Fruit fly (Drosophila melanogaster) whole organism, embryonic: Measurements from ENCODE around the gene CG42495.
A peak's percentile ranks its signal among the peaks of the same experiment; 100 is the strongest.

Experiments
- Aef1 ChIP-seq: fragments of 200-800 bp; sonication (Bioruptor generic); IDR thresholded peaks from 3 replicates; pipeline ENCODE4 v1.3.6; 2022; ENCODE audit warnings: missing biosample characterization, missing genetic modification characterization
- CG10321 ChIP-seq: fragments of 200-800 bp; sonication (Bioruptor generic); IDR thresholded peaks from 2 replicates; pipeline ENCODE4 v1.3.6; 2022; ENCODE audit warnings: missing biosample characterization, missing genetic modification characterization
- CG10366 ChIP-seq: fragments of 200-800 bp; sonication (Bioruptor generic); IDR thresholded peaks from 2 replicates; pipeline ENCODE4 v1.3.6; 2022; ENCODE audit warnings: missing biosample characterization, missing genetic modification characterization
- CG11456 ChIP-seq: fragments of 200-800 bp; sonication (Bioruptor generic); IDR thresholded peaks from 3 replicates; pipeline ENCODE4 v1.3.6; 2022; ENCODE audit warnings: missing biosample characterization, missing genetic modification characterization
- CG11695 ChIP-seq: fragments of 200-800 bp; sonication (Bioruptor generic); IDR thresholded peaks from 3 replicates; pipeline ENCODE4 v1.3.6; 2022; ENCODE audit warnings: missing biosample characterization, missing genetic modification characterization
- CG11696 ChIP-seq: fragments of 200-800 bp; sonication (Bioruptor generic); IDR thresholded peaks from 2 replicates; pipeline ENCODE4 v1.3.6; 2022; ENCODE audit warnings: missing biosample characterization, missing genetic modification characterization
- CG12155 ChIP-seq: fragments of 200-800 bp; sonication (Bioruptor generic); optimal IDR thresholded peaks from 3 replicates; lab custom pipeline; 2016; ENCODE audit warnings: missing biosample characterization, missing genetic modification characterization
- CG12236 ChIP-seq: fragments of 200-800 bp; sonication (Bioruptor generic); optimal IDR thresholded peaks from 2 replicates; lab custom pipeline; 2016; ENCODE audit warnings: missing biosample characterization, missing genetic modification characterization
- CG12744 ChIP-seq: fragments of 200-800 bp; sonication (Bioruptor generic); optimal IDR thresholded peaks from 2 replicates; lab custom pipeline; 2016; ENCODE audit warnings: missing biosample characterization, missing genetic modification characterization
- CG13123 ChIP-seq: fragments of 200-800 bp; sonication (Bioruptor generic); optimal IDR thresholded peaks from 2 replicates; lab custom pipeline; 2016; ENCODE audit warnings: missing biosample characterization, missing genetic modification characterization
- CG13894 ChIP-seq: fragments of 200-800 bp; sonication (Bioruptor generic); optimal IDR thresholded peaks from 3 replicates; lab custom pipeline; 2018; ENCODE audit warnings: missing biosample characterization, mild to moderate bottlenecking, missing genetic modification characterization, moderate library complexity
- CG14710 ChIP-seq: fragments of 200-800 bp; sonication (Bioruptor generic); optimal IDR thresholded peaks from 3 replicates; lab custom pipeline; 2019; ENCODE audit warnings: missing biosample characterization, mild to moderate bottlenecking, missing genetic modification characterization, moderate library complexity
- CG14965 ChIP-seq: fragments of 200-800 bp; sonication (Bioruptor generic); optimal IDR thresholded peaks from 2 replicates; lab custom pipeline; 2016; ENCODE audit warnings: missing biosample characterization, missing genetic modification characterization, borderline replicate concordance
- CG1602 ChIP-seq: fragments of 200-800 bp; sonication (Bioruptor generic); optimal IDR thresholded peaks from 3 replicates; lab custom pipeline; 2016; ENCODE audit warnings: missing biosample characterization, missing genetic modification characterization
- CG16815 ChIP-seq: fragments of 200-800 bp; sonication (Bioruptor generic); optimal IDR thresholded peaks from 3 replicates; lab custom pipeline; 2017; ENCODE audit warnings: missing biosample characterization, mild to moderate bottlenecking, missing genetic modification characterization
- CG2129 ChIP-seq: fragments of 200-800 bp; sonication (Bioruptor generic); IDR thresholded peaks from 2 replicates; pipeline ENCODE4 v1.3.6; 2022; ENCODE audit warnings: missing biosample characterization, missing genetic modification characterization; ENCODE audit not compliant: partially characterized antibody
- CG30020 ChIP-seq: fragments of 200-800 bp; optimal IDR thresholded peaks from 2 replicates; lab custom pipeline; 2019; ENCODE audit warnings: missing biosample characterization, mild to moderate bottlenecking, missing genetic modification characterization, moderate library complexity
- CG31441 ChIP-seq: fragments of 200-800 bp; sonication (Bioruptor generic); IDR thresholded peaks from 2 replicates; pipeline ENCODE4 v1.3.6; 2022; ENCODE audit warnings: missing biosample characterization, missing genetic modification characterization
- CG32532 ChIP-seq: fragments of 200-800 bp; sonication (Bioruptor generic); IDR thresholded peaks from 2 replicates; pipeline ENCODE4 v1.3.6; 2022; ENCODE audit warnings: missing biosample characterization, missing genetic modification characterization
- CG33213 ChIP-seq: fragments of 200-800 bp; sonication (Bioruptor generic); optimal IDR thresholded peaks from 3 replicates; lab custom pipeline; 2016; ENCODE audit warnings: missing biosample characterization, missing genetic modification characterization
- CG4730 ChIP-seq: fragments of 200-800 bp; sonication (Bioruptor generic); IDR thresholded peaks from 2 replicates; pipeline ENCODE4 v1.3.6; 2022; ENCODE audit warnings: missing biosample characterization, missing genetic modification characterization
- CG6689 ChIP-seq: fragments of 200-800 bp; sonication (Bioruptor generic); IDR thresholded peaks from 2 replicates; pipeline ENCODE4 v1.3.6; 2022; ENCODE audit warnings: missing biosample characterization, missing genetic modification characterization
- CG6813 ChIP-seq: fragments of 200-800 bp; sonication (Bioruptor generic); optimal IDR thresholded peaks from 2 replicates; lab custom pipeline; 2017; ENCODE audit warnings: missing biosample characterization, missing genetic modification characterization, mild to moderate bottlenecking, moderate library complexity, missing genetic modification reagents
- CG7271 ChIP-seq: fragments of 200-800 bp; sonication (Bioruptor generic); optimal IDR thresholded peaks from 2 replicates; lab custom pipeline; 2018; ENCODE audit warnings: missing biosample characterization, mild to moderate bottlenecking, missing genetic modification characterization, moderate library complexity
- CG8765 ChIP-seq: fragments of 200-800 bp; sonication (Bioruptor generic); IDR thresholded peaks from 2 replicates; pipeline ENCODE4 v1.3.6; 2022; ENCODE audit warnings: missing biosample characterization, missing genetic modification characterization
- CG8944 ChIP-seq: fragments of 200-800 bp; sonication (Bioruptor generic); optimal IDR thresholded peaks from 3 replicates; lab custom pipeline; 2016; ENCODE audit warnings: missing biosample characterization, missing genetic modification characterization
- Camta ChIP-seq: fragments of 200-800 bp; sonication (Bioruptor generic); optimal IDR thresholded peaks from 2 replicates; lab custom pipeline; 2016; ENCODE audit warnings: missing biosample characterization, missing genetic modification characterization
- Dek ChIP-seq: fragments of 200-800 bp; sonication (Bioruptor generic); optimal IDR thresholded peaks from 3 replicates; lab custom pipeline; 2019; ENCODE audit warnings: missing biosample characterization, mild to moderate bottlenecking, missing genetic modification characterization, moderate library complexity
- E2f1 ChIP-seq: fragments of 200-800 bp; sonication (Bioruptor generic); IDR thresholded peaks from 2 replicates; pipeline ENCODE4 v1.3.6; 2022; ENCODE audit warnings: missing biosample characterization, missing genetic modification characterization
- HmgZ ChIP-seq: fragments of 200-800 bp; sonication (Bioruptor generic); optimal IDR thresholded peaks from 2 replicates; lab custom pipeline; 2018; ENCODE audit warnings: missing biosample characterization, mild to moderate bottlenecking, missing genetic modification characterization
- Lhr ChIP-seq: fragments of 200-800 bp; sonication (Bioruptor generic); optimal IDR thresholded peaks from 3 replicates; lab custom pipeline; 2017; ENCODE audit warnings: mild to moderate bottlenecking, missing biosample characterization, missing genetic modification reagents, missing genetic modification characterization
- PHDP ChIP-seq: fragments of 200-800 bp; sonication (Bioruptor generic); optimal IDR thresholded peaks from 3 replicates; lab custom pipeline; 2018; ENCODE audit warnings: missing biosample characterization, mild to moderate bottlenecking, missing genetic modification characterization, moderate library complexity
- Scr ChIP-seq: fragments of 200-800 bp; sonication (Bioruptor generic); IDR thresholded peaks from 2 replicates; pipeline ENCODE4 v1.3.6; 2022; ENCODE audit warnings: missing biosample characterization, missing genetic modification characterization; ENCODE audit not compliant: partially characterized antibody
- Ssrp ChIP-seq: fragments of 200-800 bp; sonication (Bioruptor generic); optimal IDR thresholded peaks from 2 replicates; lab custom pipeline; 2018; ENCODE audit warnings: missing biosample characterization, mild to moderate bottlenecking, missing genetic modification characterization, moderate library complexity
- cg ChIP-seq: fragments of 200-800 bp; sonication (Bioruptor generic); optimal IDR thresholded peaks from 3 replicates; lab custom pipeline; 2019; ENCODE audit warnings: missing biosample characterization, mild to moderate bottlenecking, missing genetic modification characterization, moderate library complexity
- crp ChIP-seq, 2 experiments: fragments of 200-800 bp; sonication (Bioruptor generic); optimal IDR thresholded peaks; 2 replicates in 1 of 2; 3 replicates in 1 of 2; lab custom pipeline; 2017; ENCODE audit warnings: missing biosample characterization in 2 of 2, missing genetic modification characterization in 2 of 2, mild to moderate bottlenecking in 1 of 2, moderate library complexity in 1 of 2
- emc ChIP-seq: fragments of 200-800 bp; sonication (Bioruptor generic); optimal IDR thresholded peaks from 2 replicates; lab custom pipeline; 2016; ENCODE audit warnings: missing biosample characterization, missing genetic modification characterization
- ftz-f1 ChIP-seq: fragments of 200-800 bp; sonication (Bioruptor generic); optimal IDR thresholded peaks from 2 replicates; lab custom pipeline; 2016; ENCODE audit warnings: missing biosample characterization, missing genetic modification characterization
- inv ChIP-seq: fragments of 200-800 bp; sonication (Bioruptor generic); IDR thresholded peaks from 2 replicates; pipeline ENCODE4 v1.3.6; 2022; ENCODE audit warnings: missing biosample characterization, missing genetic modification characterization; ENCODE audit not compliant: partially characterized antibody
- odd ChIP-seq: fragments of 200-800 bp; sonication (Bioruptor generic); optimal IDR thresholded peaks from 2 replicates; lab custom pipeline; 2017; ENCODE audit warnings: missing biosample characterization, mild to moderate bottlenecking, missing genetic modification characterization
- pb ChIP-seq: fragments of 200-800 bp; sonication (Bioruptor generic); optimal IDR thresholded peaks from 3 replicates; lab custom pipeline; 2016; ENCODE audit warnings: missing biosample characterization, missing genetic modification characterization
- psq ChIP-seq: fragments of 200-800 bp; sonication (Bioruptor generic); optimal IDR thresholded peaks from 2 replicates; lab custom pipeline; 2017; ENCODE audit warnings: missing biosample characterization, missing genetic modification characterization
- rib ChIP-seq: fragments of 200-800 bp; sonication (Bioruptor generic); IDR thresholded peaks from 2 replicates; pipeline ENCODE4 v1.3.6; 2022; ENCODE audit warnings: missing biosample characterization, missing genetic modification characterization
- salm ChIP-seq: fragments of 200-800 bp; sonication (Bioruptor generic); optimal IDR thresholded peaks from 2 replicates; lab custom pipeline; 2018; ENCODE audit warnings: missing biosample characterization, mild to moderate bottlenecking, missing genetic modification characterization
- sd ChIP-seq: fragments of 200-800 bp; sonication (Bioruptor generic); optimal IDR thresholded peaks from 3 replicates; lab custom pipeline; 2018; ENCODE audit warnings: missing biosample characterization, mild to moderate bottlenecking, missing genetic modification characterization, moderate library complexity
- slou ChIP-seq: fragments of 200-800 bp; sonication (Bioruptor generic); optimal IDR thresholded peaks from 3 replicates; lab custom pipeline; 2016; ENCODE audit warnings: missing biosample characterization, missing genetic modification characterization
- sqz ChIP-seq: fragments of 200-800 bp; sonication (Bioruptor generic); optimal IDR thresholded peaks from 3 replicates; lab custom pipeline; 2018; ENCODE audit warnings: missing biosample characterization, mild to moderate bottlenecking, missing genetic modification characterization
- ttk ChIP-seq: fragments of 200-800 bp; sonication (Bioruptor generic); IDR thresholded peaks from 2 replicates; pipeline ENCODE4 v2.1.2; 2022; ENCODE audit warnings: missing biosample characterization, missing genetic modification characterization

Gene CG42495

DNA sequence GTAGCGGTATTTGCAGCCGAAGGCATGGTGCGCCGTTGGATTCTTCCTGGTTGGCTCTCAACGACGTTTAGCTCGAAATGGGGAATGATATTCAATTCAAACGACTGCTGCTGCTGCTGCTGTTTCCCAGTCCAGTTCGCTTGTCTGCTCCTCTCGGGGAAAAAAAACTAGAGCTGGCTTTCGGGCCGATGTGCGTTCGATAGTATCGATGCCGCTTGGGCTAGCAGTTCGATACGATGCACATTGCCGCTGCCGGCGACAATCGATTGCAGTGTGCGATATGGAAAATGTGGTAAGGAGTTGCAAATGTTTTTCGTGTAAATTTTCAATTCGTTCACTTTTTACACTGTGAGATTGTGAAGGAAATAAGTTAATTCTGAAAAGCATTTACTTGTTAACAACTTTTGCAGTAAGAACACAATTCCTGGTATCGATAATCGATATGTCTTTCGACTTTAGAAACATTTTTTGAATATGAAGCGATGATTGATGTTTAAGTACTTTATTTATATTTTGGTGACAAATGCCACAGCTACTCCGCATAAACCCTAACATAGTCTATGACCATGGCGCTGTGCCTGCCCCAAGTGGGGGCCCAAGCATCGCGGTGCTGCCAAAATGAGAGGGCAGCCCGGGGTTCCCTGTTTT lies 5.9 kb downstream of the CG42495 start, which contains the start of gene Capr (continued):
- peak; percentile 52 for TF ChIP-seq sqz (GFP tag; lab: Kevin White, UChicago)
- TF ChIP-seq Aef1 (GFP tag; lab: Robert Waterston, UW), result 0 out of 3 replicates have a peak, but pooled peaks have one; percentile 14
- TF ChIP-seq Lhr (GFP tag; lab: Kevin White, UChicago), result peak; percentile 37
- TF ChIP-seq rib, result peak; percentile 64; the same call in 1 of the 2 replicates
- TF ChIP-seq CG30020 (tag; lab: Kevin White, UChicago), result peak; percentile 42
- TF ChIP-seq ftz-f1 (GFP tag; lab: Kevin White, UChicago), result peak; percentile 25
- peak; percentile 69 for TF ChIP-seq HmgZ (tag; lab: Kevin White, UChicago)
- TF ChIP-seq ttk (GFP tag; lab: Robert Waterston, UW), result no peak
- no peak for TF ChIP-seq slou
- no peak for TF ChIP-seq CG12744 (GFP tag; lab: Kevin White, UChicago)

- TF ChIP-seq cg (GFP tag; lab: Kevin White, UChicago) (no peak), CG10321 (0 out of 2 replicates have a peak, but pooled peaks have one; percentile 9), CG8765 (GFP tag; lab: Robert Waterston, UW) (no peak), CG12155 (GFP tag; lab: Kevin White, UChicago) (no peak), Camta (GFP tag; lab: Kevin White, UChicago) (no peak), inv (GFP tag; lab: Robert Waterston, UW) (no peak), emc (GFP tag; lab: Kevin White, UChicago) (no peak), CG2129 (GFP tag; lab: Robert Waterston, UW) (no peak), sd (tag; lab: Kevin White, UChicago) (no peak), E2f1 (GFP tag; lab: Robert Waterston, UW) (peak; percentile 76), CG33213 (no peak), pb (GFP tag; lab: Kevin White, UChicago) (no peak), CG16815 (GFP tag; lab: Kevin White, UChicago) (no peak), Dek (tag; lab: Kevin White, UChicago) (peak; percentile 66), CG13894 (tag; lab: Kevin White, UChicago) (no peak), CG10366 (GFP tag; lab: Robert Waterston, UW) (peak; percentile 37; the same call in 1 of the 2 replicates), odd (GFP tag; lab: Kevin White, UChicago) (no peak), CG14710 (peak; percentile 13), CG4730 (GFP tag; lab: Robert Waterston, UW) (peak; percentile 39), CG31441 (GFP tag; lab: Robert Waterston, UW) (peak; percentile 76), CG1602 (GFP tag; lab: Kevin White, UChicago) (no peak), CG13123 (GFP tag; lab: Kevin White, UChicago) (no peak), CG11456 (GFP tag; lab: Robert Waterston, UW) (no peak), crp (GFP tag; optimal IDR thresholded peaks at IDR 0.05; lab: Kevin White, UChicago) (peak in 1 of 2 experiments; percentile 60), PHDP (tag; lab: Kevin White, UChicago) (peak; percentile 62), sqz (GFP tag; lab: Kevin White, UChicago) (no peak), Scr (GFP tag; lab: Robert Waterston, UW) (no peak), CG14965 (GFP tag; lab: Kevin White, UChicago) (no peak), salm (peak; percentile 48), CG12236 (GFP tag; lab: Kevin White, UChicago) (no peak), psq (GFP tag; lab: Kevin White, UChicago) (no peak), Ssrp (peak; percentile 37), CG32532 (peak; percentile 71; the same call in 1 of the 2 replicates), CG7271 (tag; lab: Kevin White, UChicago) (no peak), CG11696 (GFP tag; lab: Robert Waterston, UW) (peak; percentile 43; the same call in 1 of the 2 replicates), CG6813 (peak; percentile 11), CG6689 (peak; percentile 67), CG11695 (GFP tag; lab: Robert Waterston, UW) (peak; percentile 70; the same call in 2 of the 3 replicates), CG8944 (GFP tag; lab: Kevin White, UChicago) (no peak)
Observed at dm6 chr3L:18675363-18675866, 8.3 kb downstream of the CG42495 start, which contains the start of the genes GNBP2 and GNBP1. GNBP2 (minus strand) TSS chr3L:18675413. GNBP1 (plus strand) TSS chr3L:18675800.
